Fruit fly (Drosophila melanogaster) whole organism, adult: ENCODE data around the gene Lasp.

ENCODE experiments used
- CG1620 ChIP-seq: fragments of 200-800 bp; sonication (Bioruptor generic); optimal IDR thresholded peaks from 2 replicates; lab custom pipeline; 2016; ENCODE audit warnings: missing biosample characterization, missing genetic modification characterization
- CG5204 ChIP-seq: fragments of 200-800 bp; sonication (Bioruptor generic); optimal IDR thresholded peaks from 2 replicates; lab custom pipeline; 2016; ENCODE audit warnings: missing biosample characterization, missing genetic modification characterization
- CG7045 ChIP-seq: fragments of 200-800 bp; sonication (Bioruptor generic); optimal IDR thresholded peaks from 2 replicates; lab custom pipeline; 2017; ENCODE audit warnings: missing biosample characterization, mild to moderate bottlenecking, missing genetic modification characterization
- Clk ChIP-seq: fragments of 200-800 bp; sonication (Bioruptor generic); optimal IDR thresholded peaks from 2 replicates; lab custom pipeline; 2017; ENCODE audit warnings: missing biosample characterization, missing genetic modification characterization
- Crg-1 ChIP-seq: fragments of 200-800 bp; sonication (Bioruptor generic); optimal IDR thresholded peaks from 2 replicates; lab custom pipeline; 2016; ENCODE audit warnings: missing biosample characterization, missing genetic modification characterization
- Mnt ChIP-seq: fragments of 200-800 bp; sonication (Bioruptor generic); optimal IDR thresholded peaks from 2 replicates; lab custom pipeline; 2016; ENCODE audit warnings: missing biosample characterization, mild to moderate bottlenecking, missing genetic modification characterization
- bab1 ChIP-seq: fragments of 200-800 bp; sonication (Bioruptor generic); optimal IDR thresholded peaks from 3 replicates; lab custom pipeline; 2019; ENCODE audit warnings: missing biosample characterization, mild to moderate bottlenecking, missing genetic modification characterization, moderate library complexity
- cic ChIP-seq: fragments of 200-800 bp; sonication (Bioruptor generic); optimal IDR thresholded peaks from 2 replicates; lab custom pipeline; 2017; ENCODE audit warnings: missing biosample characterization, mild to moderate bottlenecking, missing genetic modification characterization, moderate library complexity
- cnc ChIP-seq, 2 experiments: fragments of >200 bp; optimal IDR thresholded peaks; 2 replicates each; lab custom pipeline; 2017
- tj ChIP-seq: fragments of 200-800 bp; sonication (Bioruptor generic); optimal IDR thresholded peaks from 3 replicates; lab custom pipeline; 2017; ENCODE audit warnings: missing biosample characterization, mild to moderate bottlenecking, missing genetic modification characterization, moderate library complexity

DNA sequence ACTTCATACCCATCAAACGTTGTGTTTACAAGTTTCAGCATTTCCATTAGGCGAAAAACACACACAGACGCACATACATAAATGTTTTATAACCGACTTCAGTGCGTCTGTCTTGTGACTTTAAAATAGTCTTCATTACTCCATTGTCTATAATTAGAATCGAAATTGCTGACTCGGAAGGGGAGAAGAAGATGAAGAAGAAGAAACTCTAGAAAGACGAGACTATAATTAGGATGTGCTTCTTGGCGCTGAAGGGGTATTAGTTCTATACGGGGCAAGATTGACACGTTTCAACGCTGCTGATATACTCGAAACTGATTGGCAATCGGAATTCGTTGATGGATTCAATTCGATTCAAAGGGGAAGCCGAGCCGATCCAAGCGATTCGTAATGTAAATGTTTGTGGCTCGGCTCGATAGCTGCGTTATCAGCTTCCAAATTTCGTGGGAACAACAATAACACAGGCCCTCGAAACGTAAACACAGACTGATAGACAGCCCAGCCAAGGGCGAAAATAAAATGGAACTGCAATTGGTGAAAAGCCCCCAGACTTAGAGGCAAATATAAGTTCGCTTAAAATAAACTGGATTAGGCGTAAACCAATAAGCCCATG, 2.6 kb downstream of the Lasp start:
- TF ChIP-seq Crg-1 = no peak
- TF ChIP-seq cic (GFP tag; lab: Kevin White, UChicago) = peak; percentile 9
- no peak for TF ChIP-seq Clk
- TF ChIP-seq CG5204 = no peak
- no peak for TF ChIP-seq Mnt (GFP tag; lab: Kevin White, UChicago)
- TF ChIP-seq bab1 (GFP tag; lab: Kevin White, UChicago) = no peak
- no peak for TF ChIP-seq CG7045 (GFP tag; lab: Kevin White, UChicago)
- no peak for TF ChIP-seq CG1620
- no peak for TF ChIP-seq tj (GFP tag; lab: Kevin White, UChicago)
- no peak for TF ChIP-seq cnc (optimal IDR thresholded peaks at IDR 0.05; lab: Kevin White, UChicago)
